Fruit fly (Drosophila melanogaster) whole organism, prepupa: ENCODE measurements around the gene CG9498.

Experiments
- CG3919 ChIP-seq: fragments of 200-800 bp; sonication (Bioruptor generic); optimal IDR thresholded peaks from 3 replicates; lab custom pipeline; 2016; ENCODE audit warnings: missing biosample characterization, missing genetic modification characterization
- CG6854 ChIP-seq: fragments of 200-800 bp; sonication (Bioruptor generic); optimal IDR thresholded peaks from 2 replicates; lab custom pipeline; 2017; ENCODE audit warnings: missing biosample characterization, mild to moderate bottlenecking, missing genetic modification characterization
- CG7368 ChIP-seq: fragments of 200-800 bp; sonication (Bioruptor generic); optimal IDR thresholded peaks from 3 replicates; lab custom pipeline; 2016; ENCODE audit warnings: missing biosample characterization, missing genetic modification characterization
- Eip75B ChIP-seq: fragments of 200-800 bp; sonication (Bioruptor generic); optimal IDR thresholded peaks from 3 replicates; lab custom pipeline; 2016; ENCODE audit warnings: missing biosample characterization, missing genetic modification characterization
- Lpt ChIP-seq: fragments of 200-800 bp; sonication (Bioruptor generic); optimal IDR thresholded peaks from 3 replicates; lab custom pipeline; 2016; ENCODE audit warnings: missing biosample characterization, missing genetic modification characterization
- Sox14 ChIP-seq: fragments of 200-800 bp; sonication (Bioruptor generic); optimal IDR thresholded peaks from 3 replicates; lab custom pipeline; 2016; ENCODE audit warnings: missing biosample characterization, missing genetic modification characterization
- eg ChIP-seq: fragments of 200-800 bp; sonication (Bioruptor generic); IDR thresholded peaks from 3 replicates; pipeline ENCODE4 v1.3.6; 2022; ENCODE audit warnings: missing biosample characterization, missing genetic modification characterization
- fd59A ChIP-seq: fragments of 200-800 bp; sonication (Bioruptor generic); optimal IDR thresholded peaks from 2 replicates; lab custom pipeline; 2017; ENCODE audit warnings: missing biosample characterization, mild to moderate bottlenecking, missing genetic modification characterization, missing genetic modification reagents
- net ChIP-seq: fragments of 200-800 bp; sonication (Bioruptor generic); optimal IDR thresholded peaks from 3 replicates; lab custom pipeline; 2016; ENCODE audit warnings: missing biosample characterization, missing genetic modification characterization
- spab ChIP-seq: fragments of 200-800 bp; sonication (Bioruptor generic); optimal IDR thresholded peaks from 2 replicates; lab custom pipeline; 2017; ENCODE audit warnings: missing biosample characterization, mild to moderate bottlenecking, missing genetic modification characterization, missing genetic modification reagents
- ss ChIP-seq, 2 experiments: fragments of 200-800 bp; sonication (Bioruptor generic); optimal IDR thresholded peaks; 2 replicates in 1 of 2; 3 replicates in 1 of 2; lab custom pipeline; 2017 to 2018; ENCODE audit warnings: mild to moderate bottlenecking in 2 of 2, missing biosample characterization in 2 of 2, missing genetic modification characterization in 2 of 2, moderate library complexity in 1 of 2
- vri ChIP-seq: fragments of 200-800 bp; sonication (Bioruptor generic); optimal IDR thresholded peaks from 3 replicates; lab custom pipeline; 2016; ENCODE audit warnings: missing biosample characterization, mild to moderate bottlenecking, missing genetic modification characterization

DNA sequence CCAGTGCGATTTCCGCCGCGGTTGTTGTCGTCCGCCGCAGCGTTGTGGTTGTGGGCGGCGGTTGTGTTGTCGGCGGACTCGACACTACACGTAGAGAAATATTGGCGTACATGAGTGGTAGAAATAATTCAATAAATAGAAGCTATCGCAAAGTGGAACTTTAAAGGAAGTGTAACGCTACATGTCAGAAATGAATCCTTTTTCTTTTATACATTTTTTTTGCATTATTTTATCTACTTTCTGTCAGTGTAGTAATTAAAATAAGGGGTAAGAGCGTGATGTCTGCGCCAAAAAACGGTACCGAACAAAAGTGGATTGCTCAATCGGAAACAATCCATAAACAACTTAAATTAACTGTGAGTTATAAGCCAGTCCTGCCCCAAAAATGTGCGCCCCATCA is 28.4 kb upstream of the CG9498 start:
- no peak for TF ChIP-seq ss (GFP tag; optimal IDR thresholded peaks at IDR 0.05; lab: Kevin White, UChicago)
- no peak for TF ChIP-seq CG3919
- TF ChIP-seq CG7368 (GFP tag; lab: Kevin White, UChicago), result no peak
- TF ChIP-seq eg (GFP tag; lab: Robert Waterston, UW), result 0 out of 3 replicates have a peak, but pooled peaks have one; percentile 30
- TF ChIP-seq fd59A (GFP tag; lab: Kevin White, UChicago), result no peak
- no peak for TF ChIP-seq net (GFP tag; lab: Kevin White, UChicago)
- TF ChIP-seq CG6854, result no peak
- TF ChIP-seq Eip75B (GFP tag; lab: Kevin White, UChicago), result no peak
- no peak for TF ChIP-seq spab (GFP tag; lab: Kevin White, UChicago)
- TF ChIP-seq vri (GFP tag; lab: Kevin White, UChicago), result no peak
- TF ChIP-seq Lpt, result no peak
- TF ChIP-seq Sox14 (GFP tag; lab: Kevin White, UChicago), result no peak
